Fruit fly (Drosophila melanogaster) whole organism, embryonic: ENCODE data around the gene Polr2G.

ENCODE experiments used
- Atf-2 ChIP-seq: fragments of 200-800 bp; sonication (Bioruptor generic); optimal IDR thresholded peaks from 2 replicates; lab custom pipeline; 2016; ENCODE audit warnings: missing biosample characterization, missing genetic modification characterization
- Bgb ChIP-seq: fragments of 200-800 bp; sonication (Bioruptor generic); IDR thresholded peaks from 2 replicates; pipeline ENCODE4 v1.3.6; 2022; ENCODE audit warnings: missing biosample characterization, missing genetic modification characterization; ENCODE audit not compliant: partially characterized antibody
- CG10321 ChIP-seq: fragments of 200-800 bp; sonication (Bioruptor generic); IDR thresholded peaks from 2 replicates; pipeline ENCODE4 v1.3.6; 2022; ENCODE audit warnings: missing biosample characterization, missing genetic modification characterization
- CG11398 ChIP-seq: fragments of 200-800 bp; sonication (Bioruptor generic); optimal IDR thresholded peaks from 2 replicates; lab custom pipeline; 2016; ENCODE audit warnings: missing biosample characterization, missing genetic modification characterization
- CG11456 ChIP-seq: fragments of 200-800 bp; sonication (Bioruptor generic); IDR thresholded peaks from 3 replicates; pipeline ENCODE4 v1.3.6; 2022; ENCODE audit warnings: missing biosample characterization, missing genetic modification characterization
- CG11695 ChIP-seq: fragments of 200-800 bp; sonication (Bioruptor generic); IDR thresholded peaks from 3 replicates; pipeline ENCODE4 v1.3.6; 2022; ENCODE audit warnings: missing biosample characterization, missing genetic modification characterization
- CG12104 ChIP-seq: fragments of 200-800 bp; sonication (Bioruptor generic); optimal IDR thresholded peaks from 3 replicates; lab custom pipeline; 2016; ENCODE audit warnings: missing biosample characterization, missing genetic modification characterization
- CG12155 ChIP-seq: fragments of 200-800 bp; sonication (Bioruptor generic); optimal IDR thresholded peaks from 3 replicates; lab custom pipeline; 2016; ENCODE audit warnings: missing biosample characterization, missing genetic modification characterization
- CG12942 ChIP-seq: fragments of 200-800 bp; sonication (Bioruptor generic); optimal IDR thresholded peaks from 3 replicates; lab custom pipeline; 2016; ENCODE audit warnings: missing biosample characterization, missing genetic modification characterization
- CG13894 ChIP-seq: fragments of 200-800 bp; sonication (Bioruptor generic); optimal IDR thresholded peaks from 3 replicates; lab custom pipeline; 2018; ENCODE audit warnings: missing biosample characterization, mild to moderate bottlenecking, missing genetic modification characterization, moderate library complexity
- CG15601 ChIP-seq: fragments of 200-800 bp; sonication (Bioruptor generic); optimal IDR thresholded peaks from 3 replicates; lab custom pipeline; 2019; ENCODE audit warnings: missing biosample characterization, mild to moderate bottlenecking, missing genetic modification characterization, moderate library complexity
- CG17612 ChIP-seq: fragments of 200-800 bp; sonication (Bioruptor generic); IDR thresholded peaks from 2 replicates; pipeline ENCODE4 v1.3.6; 2022; ENCODE audit warnings: missing biosample characterization, missing genetic modification characterization
- CG18619 ChIP-seq: fragments of 200-800 bp; sonication (Bioruptor generic); optimal IDR thresholded peaks from 3 replicates; lab custom pipeline; 2017; ENCODE audit warnings: missing biosample characterization, mild to moderate bottlenecking, missing genetic modification characterization
- CG30403 ChIP-seq: fragments of 200-800 bp; sonication (Bioruptor generic); optimal IDR thresholded peaks from 3 replicates; lab custom pipeline; 2016; ENCODE audit warnings: missing biosample characterization, missing genetic modification characterization
- CG33213 ChIP-seq: fragments of 200-800 bp; sonication (Bioruptor generic); optimal IDR thresholded peaks from 3 replicates; lab custom pipeline; 2016; ENCODE audit warnings: missing biosample characterization, missing genetic modification characterization
- CG34422 ChIP-seq: fragments of 200-800 bp; sonication (Bioruptor generic); IDR thresholded peaks from 3 replicates; pipeline ENCODE4 v1.3.6; 2022; ENCODE audit warnings: missing biosample characterization, missing genetic modification characterization
- CG6175 ChIP-seq: fragments of 200-800 bp; sonication (Bioruptor generic); IDR thresholded peaks from 3 replicates; pipeline ENCODE4 v1.3.6; 2022; ENCODE audit warnings: missing biosample characterization, missing genetic modification characterization
- CG6272 ChIP-seq: fragments of 200-800 bp; sonication (Bioruptor generic); IDR thresholded peaks from 2 replicates; pipeline ENCODE4 v1.3.6; 2022; ENCODE audit warnings: missing biosample characterization, missing genetic modification characterization
- CG7928 ChIP-seq: fragments of 200-800 bp; sonication (Bioruptor generic); optimal IDR thresholded peaks from 2 replicates; lab custom pipeline; 2017; ENCODE audit warnings: missing biosample characterization, mild to moderate bottlenecking, missing genetic modification characterization
- CG9876 ChIP-seq: fragments of 200-800 bp; sonication (Bioruptor generic); optimal IDR thresholded peaks from 2 replicates; lab custom pipeline; 2016; ENCODE audit warnings: missing biosample characterization, missing genetic modification characterization
- CG9932 ChIP-seq: fragments of 200-800 bp; sonication (Bioruptor generic); IDR thresholded peaks from 2 replicates; pipeline ENCODE4 v1.3.6; 2022; ENCODE audit warnings: missing biosample characterization, missing genetic modification characterization
- CTCF ChIP-seq: fragments of 200-800 bp; sonication (Bioruptor generic); optimal IDR thresholded peaks from 2 replicates; lab custom pipeline; 2017; ENCODE audit warnings: missing biosample characterization, mild to moderate bottlenecking, missing genetic modification characterization, moderate library complexity
- CrebB ChIP-seq: fragments of 200-800 bp; sonication (Bioruptor generic); optimal IDR thresholded peaks from 3 replicates; lab custom pipeline; 2018; ENCODE audit warnings: missing biosample characterization, mild to moderate bottlenecking, missing genetic modification characterization
- Drgx ChIP-seq: fragments of 200-800 bp; sonication (Bioruptor generic); IDR thresholded peaks from 2 replicates; pipeline ENCODE4 v1.3.6; 2022; ENCODE audit warnings: missing biosample characterization, missing genetic modification characterization
- HmgZ ChIP-seq: fragments of 200-800 bp; sonication (Bioruptor generic); optimal IDR thresholded peaks from 2 replicates; lab custom pipeline; 2018; ENCODE audit warnings: missing biosample characterization, mild to moderate bottlenecking, missing genetic modification characterization
- Hr39 ChIP-seq: fragments of >200 bp; optimal IDR thresholded peaks from 2 replicates; lab custom pipeline; 2017
- Med ChIP-seq: fragments of 200-800 bp; sonication (Bioruptor generic); peaks from one replicate; lab custom pipeline; 2016; ENCODE audit warnings: missing biosample characterization, missing genetic modification characterization, mild to moderate bottlenecking, inconsistent platforms, moderate library complexity
- Neu2 ChIP-seq: fragments of 200-800 bp; sonication (Bioruptor generic); optimal IDR thresholded peaks from 3 replicates; lab custom pipeline; 2016; ENCODE audit warnings: missing biosample characterization, missing genetic modification characterization, borderline replicate concordance
- Nf-YC ChIP-seq: fragments of 200-800 bp; optimal IDR thresholded peaks from 3 replicates; lab custom pipeline; 2019; ENCODE audit warnings: missing biosample characterization, mild to moderate bottlenecking, missing genetic modification characterization, moderate library complexity
- Oli ChIP-seq: fragments of 200-800 bp; sonication (Bioruptor generic); optimal IDR thresholded peaks from 2 replicates; lab custom pipeline; 2018; ENCODE audit warnings: missing biosample characterization, mild to moderate bottlenecking, missing genetic modification characterization, moderate library complexity
- Poxn ChIP-seq: fragments of 200-800 bp; sonication (Bioruptor generic); IDR thresholded peaks from 2 replicates; pipeline ENCODE4 v1.3.6; 2022; ENCODE audit warnings: missing biosample characterization, missing genetic modification characterization
- Six4 ChIP-seq: fragments of 200-800 bp; sonication (Bioruptor generic); optimal IDR thresholded peaks from 2 replicates; lab custom pipeline; 2016; ENCODE audit warnings: missing biosample characterization, missing genetic modification characterization
- amos ChIP-seq: fragments of 200-800 bp; sonication (Bioruptor generic); IDR thresholded peaks from 2 replicates; pipeline ENCODE4 v1.3.6; 2022; ENCODE audit warnings: missing biosample characterization, missing genetic modification characterization; ENCODE audit not compliant: partially characterized antibody
- cad ChIP-seq: fragments of >200 bp; optimal IDR thresholded peaks from 2 replicates; lab custom pipeline; 2017; ENCODE audit warnings: missing biosample characterization, missing genetic modification characterization
- crc ChIP-seq: fragments of 200-800 bp; sonication (Bioruptor generic); optimal IDR thresholded peaks from 2 replicates; lab custom pipeline; 2016; ENCODE audit warnings: missing biosample characterization, missing genetic modification characterization
- crp ChIP-seq, 2 experiments: fragments of 200-800 bp; sonication (Bioruptor generic); optimal IDR thresholded peaks; 2 replicates in 1 of 2; 3 replicates in 1 of 2; lab custom pipeline; 2017; ENCODE audit warnings: missing biosample characterization in 2 of 2, missing genetic modification characterization in 2 of 2, mild to moderate bottlenecking in 1 of 2, moderate library complexity in 1 of 2
- eve ChIP-seq, 2 experiments: fragments of >200 bp; optimal IDR thresholded peaks; 2 replicates each; lab custom pipeline; 2017; ENCODE audit warnings: missing biosample characterization in 2 of 2, missing genetic modification characterization in 2 of 2
- gfzf ChIP-seq: fragments of 200-800 bp; sonication (Bioruptor generic); optimal IDR thresholded peaks from 2 replicates; lab custom pipeline; 2016; ENCODE audit warnings: missing biosample characterization, mild to moderate bottlenecking, missing genetic modification characterization, moderate library complexity
- grau ChIP-seq: fragments of 200-800 bp; optimal IDR thresholded peaks from 3 replicates; lab custom pipeline; 2019; ENCODE audit warnings: missing biosample characterization, mild to moderate bottlenecking, missing genetic modification characterization, moderate library complexity
- gsb-n ChIP-seq: fragments of 200-800 bp; sonication (Bioruptor generic); optimal IDR thresholded peaks from 3 replicates; lab custom pipeline; 2018; ENCODE audit warnings: missing biosample characterization, mild to moderate bottlenecking, missing genetic modification characterization
- gt ChIP-seq: fragments of 200-800 bp; sonication (Bioruptor generic); IDR thresholded peaks from 2 replicates; pipeline ENCODE4 v1.3.6; 2022; ENCODE audit warnings: missing biosample characterization, missing genetic modification characterization
- hth ChIP-seq: fragments of >200 bp; optimal IDR thresholded peaks from 2 replicates; lab custom pipeline; 2017; ENCODE audit warnings: inconsistent platforms
- klu ChIP-seq: fragments of 200-800 bp; sonication (Bioruptor generic); IDR thresholded peaks from 2 replicates; pipeline ENCODE4 v1.3.6; 2022; ENCODE audit warnings: missing biosample characterization, missing genetic modification characterization
- lola ChIP-seq, 3 experiments: fragments of >200 bp in 2 of 3; fragments of 200-800 bp in 1 of 3; sonication (Bioruptor generic) in 1 of 3; optimal IDR thresholded peaks; 2 replicates each; lab custom pipeline; 2017 to 2019; ENCODE audit warnings: missing biosample characterization in 3 of 3, missing genetic modification characterization in 3 of 3, mild to moderate bottlenecking in 1 of 3, moderate library complexity in 1 of 3
- lov ChIP-seq, 2 experiments: fragments of 200-800 bp in 1 of 2; fragments of >200 bp in 1 of 2; sonication (Bioruptor generic) in 1 of 2; IDR thresholded peaks in 1 of 2; optimal IDR thresholded peaks in 1 of 2; 2 replicates in 1 of 2; 3 replicates in 1 of 2; pipeline versions ENCODE4 v1.3.6 to Lab custom; 2017 to 2022; ENCODE audit warnings: missing biosample characterization in 1 of 2, missing genetic modification characterization in 1 of 2
- nerfin-2 ChIP-seq: fragments of 200-800 bp; sonication (Bioruptor generic); IDR thresholded peaks from 2 replicates; pipeline ENCODE4 v1.3.6; 2022; ENCODE audit warnings: missing biosample characterization, missing genetic modification characterization; ENCODE audit not compliant: partially characterized antibody
- odd ChIP-seq: fragments of 200-800 bp; sonication (Bioruptor generic); optimal IDR thresholded peaks from 2 replicates; lab custom pipeline; 2017; ENCODE audit warnings: missing biosample characterization, mild to moderate bottlenecking, missing genetic modification characterization
- pzg ChIP-seq: fragments of 200-800 bp; sonication (Bioruptor generic); optimal IDR thresholded peaks from 3 replicates; lab custom pipeline; 2018; ENCODE audit warnings: missing biosample characterization, mild to moderate bottlenecking, missing genetic modification characterization, moderate library complexity
- scrt ChIP-seq: fragments of 200-800 bp; sonication (Bioruptor generic); optimal IDR thresholded peaks from 2 replicates; lab custom pipeline; 2018; ENCODE audit warnings: missing biosample characterization, mild to moderate bottlenecking, missing genetic modification characterization, moderate library complexity
- trh ChIP-seq: fragments of 200-800 bp; sonication (Bioruptor generic); optimal IDR thresholded peaks from 2 replicates; lab custom pipeline; 2016; ENCODE audit warnings: missing biosample characterization, missing genetic modification characterization
- tup ChIP-seq: fragments of 200-800 bp; sonication (Bioruptor generic); optimal IDR thresholded peaks from 2 replicates; lab custom pipeline; 2016; ENCODE audit warnings: missing biosample characterization, mild to moderate bottlenecking, missing genetic modification characterization, moderate library complexity

The Polr2G gene

dm6 chr3R:15229329-15229876, 6.4 kb upstream of the Polr2G start, which contains the start of the genes Art3 and mRpS10 (continued):
- TF ChIP-seq CG6175 (GFP tag; lab: Robert Waterston, UW) (peak; percentile 100), hth (no peak), Nf-YC (tag; lab: Kevin White, UChicago) (peak; percentile 96), pzg (GFP tag; lab: Kevin White, UChicago) (peak; percentile 76), scrt (GFP tag; lab: Kevin White, UChicago) (peak; percentile 99), CG7928 (peak; percentile 89), Poxn (GFP tag; lab: Robert Waterston, UW) (peak; percentile 100), Oli (tag; lab: Kevin White, UChicago) (peak; percentile 100), Six4 (GFP tag; lab: Kevin White, UChicago) (peak; percentile 100), CG12155 (GFP tag; lab: Kevin White, UChicago) (peak; percentile 99), CTCF (GFP tag; lab: Kevin White, UChicago) (peak; percentile 82), CG30403 (GFP tag; lab: Kevin White, UChicago) (peak; percentile 100), tup (GFP tag; lab: Kevin White, UChicago) (peak; percentile 98), CrebB (tag; lab: Kevin White, UChicago) (peak; percentile 100), CG11695 (GFP tag; lab: Robert Waterston, UW) (peak; percentile 100), trh (GFP tag; lab: Kevin White, UChicago) (peak; percentile 100), CG18619 (peak; percentile 100), gfzf (GFP tag; lab: Kevin White, UChicago) (peak; percentile 89), CG12104 (GFP tag; lab: Kevin White, UChicago) (peak; percentile 100), lov (optimal IDR thresholded peaks at IDR 0.05; lab: Kevin White, UChicago) (no peak), lov (GFP tag; IDR thresholded peaks at IDR 0.05; lab: Robert Waterston, UW) (peak; percentile 100), CG13894 (tag; lab: Kevin White, UChicago) (peak; percentile 100), crp (GFP tag; optimal IDR thresholded peaks at IDR 0.05; lab: Kevin White, UChicago) (peak; percentile 55 to 80), CG12942 (GFP tag; lab: Kevin White, UChicago) (peak; percentile 100), Bgb (GFP tag; lab: Robert Waterston, UW) (no peak), CG17612 (GFP tag; lab: Robert Waterston, UW) (peak; percentile 100), amos (GFP tag; lab: Robert Waterston, UW) (no peak), klu (GFP tag; lab: Robert Waterston, UW) (peak; percentile 100), CG11398 (GFP tag; lab: Kevin White, UChicago) (peak; percentile 100), HmgZ (tag; lab: Kevin White, UChicago) (peak; percentile 100), CG9932 (GFP tag; lab: Robert Waterston, UW) (peak; percentile 100), grau (tag; lab: Kevin White, UChicago) (peak; percentile 100), Med (GFP tag; lab: Kevin White, UChicago) (peak; percentile 100), nerfin-2 (no peak), Drgx (GFP tag; lab: Robert Waterston, UW) (peak; percentile 100), CG15601 (tag; lab: Kevin White, UChicago) (peak; percentile 99), Atf-2 (GFP tag; lab: Kevin White, UChicago) (peak; percentile 100), gt (GFP tag; lab: Robert Waterston, UW) (peak; percentile 100), crc (GFP tag; lab: Kevin White, UChicago) (peak; percentile 99), Neu2 (GFP tag; lab: Kevin White, UChicago) (peak; percentile 100), lola (GFP tag; optimal IDR thresholded peaks at IDR 0.05; lab: Kevin White, UChicago) (peak in 1 of 3 experiments; percentile 100), Hr39 (lab: Kevin White, UChicago) (no peak), CG9876 (GFP tag; lab: Kevin White, UChicago) (peak; percentile 99), CG33213 (peak; percentile 100), cad (GFP tag; lab: Kevin White, UChicago) (no peak), CG34422 (GFP tag; lab: Robert Waterston, UW) (peak; percentile 100), CG6272 (GFP tag; lab: Robert Waterston, UW) (peak; percentile 100), gsb-n (peak; percentile 100), eve (GFP tag; optimal IDR thresholded peaks at IDR 0.05; lab: Kevin White, UChicago) (peak in 1 of 2 experiments; percentile 97), odd (GFP tag; lab: Kevin White, UChicago) (peak; percentile 99), CG10321 (GFP tag; lab: Robert Waterston, UW) (peak; percentile 92), CG11456 (peak; percentile 100)
